Fruit fly (Drosophila melanogaster): ENCODE measurements around the gene Kcmf1.
A peak's percentile ranks its signal among the peaks of the same experiment; 100 is the strongest.

Gene Kcmf1

dm6 chr3R:9033619-9034401, 19.1 kb upstream of the Kcmf1 start (continued):
- peak; percentile 43 for TF ChIP-seq CG10462 (GFP tag; optimal IDR thresholded peaks at IDR 0.05)
- TF ChIP-seq Max (GFP tag; optimal IDR thresholded peaks at IDR 0.05), result peak; percentile 71
- TF ChIP-seq CG14441 (GFP tag; IDR thresholded peaks at IDR 0.05), result 0 out of 2 replicates have a peak, but pooled peaks have one; percentile 37
- TF ChIP-seq Gug (GFP tag; IDR thresholded peaks at IDR 0.05), result no peak
- peak; percentile 85 for TF ChIP-seq nom (GFP tag; optimal IDR thresholded peaks at IDR 0.05)
- TF ChIP-seq CG43689 (GFP tag; IDR thresholded peaks at IDR 0.05), result no peak
- peak; percentile 22 for TF ChIP-seq Hey (tag; optimal IDR thresholded peaks at IDR 0.05)
- no peak for TF ChIP-seq ap (GFP tag; IDR thresholded peaks at IDR 0.05)
- peak; percentile 81 for TF ChIP-seq CG6765 (GFP tag; optimal IDR thresholded peaks at IDR 0.05)
- TF ChIP-seq CG8359 (GFP tag; optimal IDR thresholded peaks at IDR 0.05; ENCODE audit: borderline replicate concordance), result peak; percentile 59
- 0 out of 2 replicates have a peak, but pooled peaks have one; percentile 14 for TF ChIP-seq ttk (GFP tag; IDR thresholded peaks at IDR 0.05)
- peak; percentile 49 to 90 for TF ChIP-seq Hr51 (GFP tag; optimal IDR thresholded peaks at IDR 0.05)
- peak; percentile 49 for TF ChIP-seq Camta (GFP tag; optimal IDR thresholded peaks at IDR 0.05)
- peak; percentile 76 for TF ChIP-seq Xrp1 (GFP tag; IDR thresholded peaks at IDR 0.05)
- TF ChIP-seq Lpt (GFP tag; optimal IDR thresholded peaks at IDR 0.05), result no peak
- TF ChIP-seq CG7271 (tag; optimal IDR thresholded peaks at IDR 0.05), result peak; percentile 36
- no peak for TF ChIP-seq luna (GFP tag; optimal IDR thresholded peaks at IDR 0.05)
- TF ChIP-seq Xbp1 (GFP tag; optimal IDR thresholded peaks at IDR 0.05), result peak; percentile 65
- TF ChIP-seq NFAT (GFP tag; IDR thresholded peaks at IDR 0.05), result peak; percentile 21; the same call in 1 of the 2 replicates
- peak; percentile 72 for TF ChIP-seq CG13894 (tag; optimal IDR thresholded peaks at IDR 0.05)
- no peak for TF ChIP-seq sens-2 (GFP tag; IDR thresholded peaks at IDR 0.05)
- peak; percentile 96 for TF ChIP-seq sens (GFP tag)
- TF ChIP-seq crc (GFP tag; optimal IDR thresholded peaks at IDR 0.05), result no peak
- peak; percentile 94 for TF ChIP-seq CG7556 (GFP tag; optimal IDR thresholded peaks at IDR 0.05)
- TF ChIP-seq ind (GFP tag; optimal IDR thresholded peaks at IDR 0.05), result peak; percentile 57
- peak; percentile 71 for TF ChIP-seq Ptx1 (GFP tag; IDR thresholded peaks at IDR 0.05)
- no peak for TF ChIP-seq gt (GFP tag; IDR thresholded peaks at IDR 0.05)
- TF ChIP-seq vnd (GFP tag; IDR thresholded peaks at IDR 0.05; ENCODE audit: partially characterized antibody), result no peak
- no peak for TF ChIP-seq CG7357 (GFP tag; IDR thresholded peaks at IDR 0.05)
- TF ChIP-seq klu (GFP tag; IDR thresholded peaks at IDR 0.05), result peak; percentile 48; the same call in 1 of the 2 replicates
- TF ChIP-seq CkIIα-i1 (GFP tag; IDR thresholded peaks at IDR 0.05), result no peak
- TF ChIP-seq CG8281 (tag; optimal IDR thresholded peaks at IDR 0.05), result peak; percentile 62
- no peak for TF ChIP-seq stwl (tag; optimal IDR thresholded peaks at IDR 0.05)
- TF ChIP-seq CG12769 (tag; optimal IDR thresholded peaks at IDR 0.05), result peak; percentile 69
- TF ChIP-seq Dip3 (GFP tag; optimal IDR thresholded peaks at IDR 0.05), result peak; percentile 20
- TF ChIP-seq CG5180 (GFP tag; optimal IDR thresholded peaks at IDR 0.05), result peak; percentile 77
- TF ChIP-seq Hr39 (optimal IDR thresholded peaks at IDR 0.05), result no peak
- TF ChIP-seq HLH3B (GFP tag; IDR thresholded peaks at IDR 0.05), result peak; percentile 43; the same call in 1 of the 2 replicates
- TF ChIP-seq CG10274 (GFP tag; optimal IDR thresholded peaks at IDR 0.05), result peak; percentile 45
- TF ChIP-seq fd3F (GFP tag; optimal IDR thresholded peaks at IDR 0.05), result peak; percentile 70
- TF ChIP-seq CG2889 (GFP tag; IDR thresholded peaks at IDR 0.05), result no peak
- TF ChIP-seq CG2202 (tag; optimal IDR thresholded peaks at IDR 0.05), result peak; percentile 29
- peak; percentile 70; the same call in 1 of the 2 replicates for TF ChIP-seq CG32767 (GFP tag; IDR thresholded peaks at IDR 0.05)
- 0 out of 3 replicates have a peak, but pooled peaks have one; percentile 55 for TF ChIP-seq gce (GFP tag; IDR thresholded peaks at IDR 0.05)
- TF ChIP-seq CG11723 (GFP tag; optimal IDR thresholded peaks at IDR 0.05), result peak; percentile 81
- no peak for TF ChIP-seq Ets65A (GFP tag)
- TF ChIP-seq kah (GFP tag; optimal IDR thresholded peaks at IDR 0.05), result peak; percentile 72
- TF ChIP-seq CG8478 (optimal IDR thresholded peaks at IDR 0.05), result no peak
- 0 out of 2 replicates have a peak, but pooled peaks have one; percentile 13 for TF ChIP-seq sna (GFP tag; IDR thresholded peaks at IDR 0.05; ENCODE audit: partially characterized antibody)
- TF ChIP-seq CG6791 (GFP tag; IDR thresholded peaks at IDR 0.05; ENCODE audit: partially characterized antibody), result no peak
